Worm (Caenorhabditis elegans) whole organism, mixed stage, embryonic: Measurements from ENCODE around the gene chil-21.

Experiments used
- ces-1 ChIP-seq: fragments of 150-350 bp; optimal IDR thresholded peaks from 2 replicates; lab custom pipeline; 2014; ENCODE audit warnings: missing biosample characterization, missing genetic modification reagents, missing genetic modification characterization
- lin-32 ChIP-seq: fragments of 200-800 bp; sonication (Bioruptor generic); optimal IDR thresholded peaks from 2 replicates; lab custom pipeline; 2018; ENCODE audit warnings: mild to moderate bottlenecking, missing genetic modification characterization, missing compliant biosample characterization
- pha-4 ChIP-seq: fragments of 150-350 bp; optimal IDR thresholded peaks from 2 replicates; lab custom pipeline; 2018; ENCODE audit warnings: missing biosample characterization, missing genetic modification reagents, missing genetic modification characterization
- snpc-4 ChIP-seq: fragments of 150-350 bp; optimal IDR thresholded peaks from 2 replicates; lab custom pipeline; 2014; ENCODE audit warnings: missing biosample characterization, missing genetic modification characterization
- unc-120 ChIP-seq: sonication (generic microtip); optimal IDR thresholded peaks from 2 replicates; lab custom pipeline; 2017; ENCODE audit warnings: missing genetic modification characterization, missing compliant biosample characterization; ENCODE audit not compliant: poor library complexity, severe bottlenecking
- unc-39 ChIP-seq: fragments of 150-350 bp; optimal IDR thresholded peaks from 2 replicates; lab custom pipeline; 2014; ENCODE audit warnings: missing biosample characterization, missing genetic modification characterization
- unc-62 ChIP-seq: fragments of 150-350 bp; optimal IDR thresholded peaks from 2 replicates; lab custom pipeline; 2014; ENCODE audit warnings: missing biosample characterization, missing genetic modification reagents, missing genetic modification characterization
- ztf-11 ChIP-seq: fragments of 150-350 bp; optimal IDR thresholded peaks from 2 replicates; lab custom pipeline; 2014; ENCODE audit warnings: missing biosample characterization, missing genetic modification characterization

- no peak for TF ChIP-seq unc-39 (tag; lab: Kevin White, UChicago)
- TF ChIP-seq unc-62 (GFP tag; lab: Kevin White, UChicago): no peak
- TF ChIP-seq pha-4: no peak
- TF ChIP-seq unc-120 (tag; lab: Kevin White, UChicago): no peak
- TF ChIP-seq ces-1: no peak
- no peak for TF ChIP-seq snpc-4 (tag; lab: Kevin White, UChicago)
- TF ChIP-seq ztf-11: no peak
- TF ChIP-seq lin-32: no peak
Measured at ce11 chrII:9416381-9417276, 45.2 kb downstream of the chil-21 start, which contains the start of the genes gss-1 and chch-3.
